Worm (Caenorhabditis elegans) whole organism, late embryonic: Measurements from ENCODE around the gene F16B12.4.

ENCODE experiments used
- ceh-34 ChIP-seq: sonication (generic microtip); optimal IDR thresholded peaks from 2 replicates; lab custom pipeline; 2016; ENCODE audit warnings: mild to moderate bottlenecking, missing genetic modification characterization, missing compliant biosample characterization
- che-1 ChIP-seq: sonication (generic microtip); optimal IDR thresholded peaks from 2 replicates; lab custom pipeline; 2016; ENCODE audit warnings: mild to moderate bottlenecking, missing genetic modification characterization, missing compliant biosample characterization
- dmd-4 ChIP-seq: sonication (generic microtip); optimal IDR thresholded peaks from 2 replicates; lab custom pipeline; 2016; ENCODE audit warnings: borderline replicate concordance, missing genetic modification characterization, missing compliant biosample characterization
- elt-2 ChIP-seq: sonication (generic microtip); optimal IDR thresholded peaks from 2 replicates; lab custom pipeline; 2016; ENCODE audit warnings: missing genetic modification reagents, missing genetic modification characterization, missing compliant biosample characterization
- eyg-1 ChIP-seq: sonication (generic microtip); optimal IDR thresholded peaks from 2 replicates; lab custom pipeline; 2016; ENCODE audit warnings: missing genotype, missing genetic modification characterization, missing compliant biosample characterization
- fkh-6 ChIP-seq: sonication (generic microtip); optimal IDR thresholded peaks from 2 replicates; lab custom pipeline; 2016; ENCODE audit warnings: missing genetic modification characterization, missing compliant biosample characterization
- madf-2 ChIP-seq: sonication (generic microtip); optimal IDR thresholded peaks from 2 replicates; lab custom pipeline; 2017; ENCODE audit warnings: missing genetic modification characterization, missing compliant biosample characterization
- pha-4 ChIP-seq: fragments of 150-350 bp; optimal IDR thresholded peaks from 2 replicates; lab custom pipeline; 2018; ENCODE audit warnings: missing biosample characterization, missing genetic modification reagents, missing genetic modification characterization
- sox-4 ChIP-seq: sonication (generic microtip); optimal IDR thresholded peaks from 2 replicates; lab custom pipeline; 2017; ENCODE audit warnings: mild to moderate bottlenecking, missing genetic modification characterization, inconsistent platforms, missing compliant biosample characterization
- tbx-2 ChIP-seq: sonication (generic microtip); optimal IDR thresholded peaks from 2 replicates; lab custom pipeline; 2016; ENCODE audit warnings: missing genetic modification characterization, missing compliant biosample characterization
- unc-3 ChIP-seq, 2 experiments: fragments of 200-800 bp in 1 of 2; sonication (Bioruptor generic) in 1 of 2; sonication (generic microtip) in 1 of 2; conservative IDR thresholded peaks in 1 of 2; optimal IDR thresholded peaks in 1 of 2; 2 replicates each; pipeline versions ENCODE4 v1.3.6 to Lab custom; 2016 to 2022; ENCODE audit warnings: missing compliant biosample characterization in 2 of 2, missing genetic modification characterization in 2 of 2, missing genetic modification reagents in 1 of 2

- TF ChIP-seq unc-3 (GFP tag; conservative IDR thresholded peaks at IDR 0.05; lab: Robert Waterston, UW) (no peak), unc-3 (tag; optimal IDR thresholded peaks at IDR 0.05; lab: Kevin White, UChicago) (no peak), sox-4 (tag; lab: Kevin White, UChicago) (no peak), pha-4 (no peak), tbx-2 (tag; lab: Kevin White, UChicago) (no peak), elt-2 (tag; lab: Kevin White, UChicago) (no peak), ceh-34 (tag; lab: Kevin White, UChicago) (no peak), eyg-1 (no peak), che-1 (tag; lab: Kevin White, UChicago) (no peak), madf-2 (tag; lab: Kevin White, UChicago) (no peak), fkh-6 (no peak), dmd-4 (tag; lab: Kevin White, UChicago) (no peak)
Observed at ce11 chrX:14069528-14069927, 28.9 kb downstream of the F16B12.4 start.
